In the genomic region with DNA sequence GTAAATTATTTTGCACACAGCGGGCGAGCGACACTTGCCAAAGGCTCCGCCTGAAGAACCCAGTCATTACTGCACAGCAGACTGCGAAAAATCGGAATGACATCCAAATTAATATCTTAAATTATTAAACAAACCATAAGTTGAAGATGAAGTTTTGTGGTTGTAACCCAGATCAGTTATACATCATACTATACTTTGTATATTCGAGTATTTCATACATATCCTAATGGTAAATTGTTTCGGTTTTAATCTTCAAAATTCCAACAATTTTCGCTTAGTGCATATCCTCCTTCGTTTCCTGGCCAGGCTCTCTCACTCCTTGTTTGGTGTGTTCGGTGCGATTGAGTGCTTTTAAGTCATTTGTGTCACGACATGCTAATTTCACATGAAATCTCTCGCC, we compare ENCODE assay signal across 3 fruit fly cellular contexts.
TF ChIP-seq lines count a peak whose summit lies in the region.

No protein-coding gene starts in this region.

TF ChIP-seq in whole organism, prepupa, 60 proteins besides CTCF, POLR2A, EP300 and RAD21 (continues in another document):
- TF ChIP-seq CG31627 (GFP tag; optimal IDR thresholded peaks at IDR 0.05; lab: Kevin White, UChicago) (no peak), CG15336 (GFP tag; IDR thresholded peaks at IDR 0.05; lab: Robert Waterston, UW) (no peak), CG16779 (tag; optimal IDR thresholded peaks at IDR 0.05; lab: Kevin White, UChicago) (no peak), Gug (GFP tag; IDR thresholded peaks at IDR 0.05; lab: Robert Waterston, UW) (no peak), CG11762 (GFP tag; optimal IDR thresholded peaks at IDR 0.05; lab: Kevin White, UChicago; ENCODE audit: insufficient read depth) (no peak), achi (GFP tag; optimal IDR thresholded peaks at IDR 0.05; lab: Kevin White, UChicago) (peak; percentile 15), CG9139 (GFP tag; optimal IDR thresholded peaks at IDR 0.05; lab: Kevin White, UChicago) (no peak), salr (GFP tag; optimal IDR thresholded peaks at IDR 0.05; lab: Kevin White, UChicago) (no peak), acj6 (GFP tag; optimal IDR thresholded peaks at IDR 0.05; lab: Kevin White, UChicago) (peak; percentile 6), CG32006 (GFP tag; optimal IDR thresholded peaks at IDR 0.05; lab: Kevin White, UChicago) (no peak), net (GFP tag; optimal IDR thresholded peaks at IDR 0.05; lab: Kevin White, UChicago) (no peak), CG6792 (GFP tag; optimal IDR thresholded peaks at IDR 0.05; lab: Kevin White, UChicago) (no peak), CG10669 (GFP tag; optimal IDR thresholded peaks at IDR 0.05; lab: Kevin White, UChicago) (peak; percentile 23), cyc (GFP tag; optimal IDR thresholded peaks at IDR 0.05; lab: Kevin White, UChicago) (peak; percentile 3), CG4318 (GFP tag; optimal IDR thresholded peaks at IDR 0.05; lab: Kevin White, UChicago) (no peak), CG8319 (GFP tag; optimal IDR thresholded peaks at IDR 0.05; lab: Kevin White, UChicago) (no peak), dac (GFP tag; optimal IDR thresholded peaks at IDR 0.05; lab: Kevin White, UChicago) (no peak), topi (GFP tag; optimal IDR thresholded peaks at IDR 0.05; lab: Kevin White, UChicago) (peak; percentile 22), Ets96B (tag; optimal IDR thresholded peaks at IDR 0.05; lab: Kevin White, UChicago) (peak; percentile 59), Sox15 (GFP tag; optimal IDR thresholded peaks at IDR 0.05; lab: Kevin White, UChicago) (no peak), Met (GFP tag; optimal IDR thresholded peaks at IDR 0.05; lab: Kevin White, UChicago) (peak; percentile 39), CG3032 (tag; optimal IDR thresholded peaks at IDR 0.05; lab: Kevin White, UChicago) (peak; percentile 46), Eip75B (GFP tag; optimal IDR thresholded peaks at IDR 0.05; lab: Kevin White, UChicago) (no peak), CG8632 (GFP tag; optimal IDR thresholded peaks at IDR 0.05; lab: Kevin White, UChicago) (no peak), CG7368 (GFP tag; optimal IDR thresholded peaks at IDR 0.05; lab: Kevin White, UChicago) (no peak), CG1621 (tag; optimal IDR thresholded peaks at IDR 0.05; lab: Kevin White, UChicago) (peak; percentile 14), Lpt (GFP tag; optimal IDR thresholded peaks at IDR 0.05; lab: Kevin White, UChicago) (no peak), fd59A (GFP tag; optimal IDR thresholded peaks at IDR 0.05; lab: Kevin White, UChicago) (peak; percentile 25), Eip78C (GFP tag; lab: Kevin White, UChicago) (peak; percentile 66), fd85E (GFP tag; optimal IDR thresholded peaks at IDR 0.05; lab: Kevin White, UChicago) (no peak)

TF ChIP-seq in whole organism, pupa, 21 proteins besides CTCF, POLR2A, EP300 and RAD21:
- TF ChIP-seq CG15710 (tag; optimal IDR thresholded peaks at IDR 0.05; lab: Kevin White, UChicago) (peak; percentile 47), CG10348 (GFP tag; IDR thresholded peaks at IDR 0.05; lab: Robert Waterston, UW) (no peak), D1 (tag; optimal IDR thresholded peaks at IDR 0.05; lab: Kevin White, UChicago) (no peak), CG14655 (GFP tag; optimal IDR thresholded peaks at IDR 0.05; lab: Kevin White, UChicago) (peak; percentile 53), CG34367 (tag; optimal IDR thresholded peaks at IDR 0.05; lab: Kevin White, UChicago) (peak; percentile 38), EcR (GFP tag; optimal IDR thresholded peaks at IDR 0.05; lab: Kevin White, UChicago) (no peak), CG32121 (GFP tag; IDR thresholded peaks at IDR 0.05; lab: Robert Waterston, UW) (no peak), gl (tag; optimal IDR thresholded peaks at IDR 0.05; lab: Kevin White, UChicago) (peak; percentile 22), CG12605 (GFP tag; IDR thresholded peaks at IDR 0.05; lab: Robert Waterston, UW) (no peak), fd96Ca (GFP tag; IDR thresholded peaks at IDR 0.05; lab: Robert Waterston, UW) (no peak), Snoo (tag; optimal IDR thresholded peaks at IDR 0.05; lab: Kevin White, UChicago) (no peak), Ets98B (GFP tag; IDR thresholded peaks at IDR 0.05; lab: Robert Waterston, UW) (no peak), CG4496 (GFP tag; IDR thresholded peaks at IDR 0.05; lab: Robert Waterston, UW) (no peak), CG8301 (tag; optimal IDR thresholded peaks at IDR 0.05; lab: Kevin White, UChicago) (peak; percentile 29), Pif1B (GFP tag; optimal IDR thresholded peaks at IDR 0.05; lab: Kevin White, UChicago) (no peak), CG13204 (GFP tag; optimal IDR thresholded peaks at IDR 0.05; lab: Kevin White, UChicago) (no peak), CG9948 (tag; optimal IDR thresholded peaks at IDR 0.05; lab: Kevin White, UChicago) (peak; percentile 27), CG17806 (tag; optimal IDR thresholded peaks at IDR 0.05; lab: Kevin White, UChicago) (peak; percentile 56), rn (GFP tag; IDR thresholded peaks at IDR 0.05; lab: Robert Waterston, UW) (no peak), CG8159 (tag; optimal IDR thresholded peaks at IDR 0.05; lab: Kevin White, UChicago) (peak; percentile 63)
TF ChIP-seq in whole organism, pupa: peak in this region for 8.

TF ChIP-seq in whole organism, wandering third instar larva, 38 proteins besides CTCF, POLR2A, EP300 and RAD21:
- TF ChIP-seq ey (GFP tag; optimal IDR thresholded peaks at IDR 0.05; lab: Kevin White, UChicago) = no peak
- TF ChIP-seq Jra (GFP tag; optimal IDR thresholded peaks at IDR 0.05; lab: Kevin White, UChicago) = no peak
- peak; percentile 27 for TF ChIP-seq fru (GFP tag; optimal IDR thresholded peaks at IDR 0.05; lab: Kevin White, UChicago)
- TF ChIP-seq HLH106 (tag; optimal IDR thresholded peaks at IDR 0.05; lab: Kevin White, UChicago) = peak; percentile 19
- TF ChIP-seq h (GFP tag; optimal IDR thresholded peaks at IDR 0.05; lab: Kevin White, UChicago) = peak; percentile 47
- TF ChIP-seq foxo (GFP tag; optimal IDR thresholded peaks at IDR 0.05; lab: Kevin White, UChicago) = peak in 1 of 2 experiments; percentile 11
- TF ChIP-seq OdsH (GFP tag; optimal IDR thresholded peaks at IDR 0.05; lab: Kevin White, UChicago) = peak; percentile 32
- no peak for TF ChIP-seq sv (GFP tag; optimal IDR thresholded peaks at IDR 0.05; lab: Kevin White, UChicago)
